Fruit fly (Drosophila melanogaster) whole organism, wandering third instar larva: ENCODE measurements around the gene CG10602.

Source experiments
- Vsx2 ChIP-seq: fragments of 200-300, 225-300 bp; sonication (Bioruptor generic); optimal IDR thresholded peaks from 2 replicates; lab custom pipeline; 2018; ENCODE audit warnings: missing biosample characterization, missing genetic modification characterization; ENCODE audit not compliant: partially characterized antibody
- fru ChIP-seq: fragments of 200-800 bp; sonication (Bioruptor generic); optimal IDR thresholded peaks from 3 replicates; lab custom pipeline; 2016; ENCODE audit warnings: missing biosample characterization, mild to moderate bottlenecking, missing genetic modification characterization

DNA sequence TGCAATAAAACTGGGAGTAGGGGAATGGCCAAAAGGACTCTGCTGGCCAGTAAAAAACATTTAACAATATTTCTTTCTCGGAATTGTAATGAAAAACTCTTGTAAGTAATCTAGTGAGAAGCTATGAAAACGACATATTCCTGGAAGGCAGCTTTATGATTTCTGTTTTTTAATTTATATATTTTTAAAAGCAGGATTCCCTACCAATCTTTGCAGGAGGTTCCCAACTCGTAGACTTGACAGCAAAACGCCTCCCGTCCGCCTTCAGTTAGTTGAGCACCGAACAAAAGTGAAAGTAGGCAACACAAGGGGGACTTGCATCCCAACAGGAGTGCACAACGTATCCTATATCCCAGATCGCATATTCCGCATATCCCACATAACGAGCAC, 53.8 kb downstream of the CG10602 start, which contains the start of gene CG43814:
- TF ChIP-seq fru (GFP tag; lab: Kevin White, UChicago) (no peak), Vsx2 (no peak)
